Fruit fly (Drosophila melanogaster) whole organism, embryonic: ENCODE data around the gene Cad88C.

Experiments
- Abd-B ChIP-seq: fragments of 200-800 bp; sonication (Bioruptor generic); optimal IDR thresholded peaks from 2 replicates; lab custom pipeline; 2018; ENCODE audit warnings: missing biosample characterization, mild to moderate bottlenecking, missing genetic modification characterization, moderate library complexity
- Atf3 ChIP-seq: fragments of 200-800 bp; sonication (Bioruptor generic); optimal IDR thresholded peaks from 3 replicates; lab custom pipeline; 2016; ENCODE audit warnings: missing biosample characterization, missing genetic modification characterization
- B-H2 ChIP-seq: fragments of 200-800 bp; sonication (Bioruptor generic); optimal IDR thresholded peaks from 2 replicates; lab custom pipeline; 2018; ENCODE audit warnings: missing biosample characterization, mild to moderate bottlenecking, missing genetic modification characterization
- CG11696 ChIP-seq: fragments of 200-800 bp; sonication (Bioruptor generic); IDR thresholded peaks from 2 replicates; pipeline ENCODE4 v1.3.6; 2022; ENCODE audit warnings: missing biosample characterization, missing genetic modification characterization
- CG12299 ChIP-seq: fragments of 200-800 bp; sonication (Bioruptor generic); optimal IDR thresholded peaks from 2 replicates; lab custom pipeline; 2018; ENCODE audit warnings: missing biosample characterization, mild to moderate bottlenecking, missing genetic modification characterization
- CG15011 ChIP-seq: fragments of 200-800 bp; sonication (Bioruptor generic); optimal IDR thresholded peaks from 3 replicates; lab custom pipeline; 2018; ENCODE audit warnings: missing biosample characterization, mild to moderate bottlenecking, missing genetic modification characterization
- CG15601 ChIP-seq: fragments of 200-800 bp; sonication (Bioruptor generic); optimal IDR thresholded peaks from 3 replicates; lab custom pipeline; 2019; ENCODE audit warnings: missing biosample characterization, mild to moderate bottlenecking, missing genetic modification characterization, moderate library complexity
- CG1602 ChIP-seq: fragments of 200-800 bp; sonication (Bioruptor generic); optimal IDR thresholded peaks from 3 replicates; lab custom pipeline; 2016; ENCODE audit warnings: missing biosample characterization, missing genetic modification characterization
- CG16813 ChIP-seq: fragments of 200-800 bp; sonication (Bioruptor generic); IDR thresholded peaks from 3 replicates; pipeline ENCODE4 v1.3.6; 2022; ENCODE audit warnings: missing biosample characterization, missing genetic modification characterization; ENCODE audit not compliant: partially characterized antibody
- CG18476 ChIP-seq: fragments of 200-800 bp; sonication (Bioruptor generic); optimal IDR thresholded peaks from 2 replicates; lab custom pipeline; 2016; ENCODE audit warnings: missing biosample characterization, mild to moderate bottlenecking, missing genetic modification characterization
- CG2116 ChIP-seq: fragments of 200-800 bp; sonication (Bioruptor generic); optimal IDR thresholded peaks from 3 replicates; lab custom pipeline; 2018; ENCODE audit warnings: missing biosample characterization, mild to moderate bottlenecking, missing genetic modification characterization
- CG31224 ChIP-seq: fragments of 200-800 bp; sonication (Bioruptor generic); IDR thresholded peaks from 2 replicates; pipeline ENCODE4 v1.3.6; 2022; ENCODE audit warnings: missing biosample characterization, missing genetic modification characterization
- CG33213 ChIP-seq: fragments of 200-800 bp; sonication (Bioruptor generic); optimal IDR thresholded peaks from 3 replicates; lab custom pipeline; 2016; ENCODE audit warnings: missing biosample characterization, missing genetic modification characterization
- CG33557 ChIP-seq: fragments of 200-800 bp; sonication (Bioruptor generic); optimal IDR thresholded peaks from 2 replicates; lab custom pipeline; 2019; ENCODE audit warnings: missing biosample characterization, mild to moderate bottlenecking, missing genetic modification characterization, moderate library complexity
- CG4707 ChIP-seq: fragments of 200-800 bp; sonication (Bioruptor generic); optimal IDR thresholded peaks from 2 replicates; lab custom pipeline; 2018; ENCODE audit warnings: missing biosample characterization, mild to moderate bottlenecking, missing genetic modification characterization, moderate library complexity
- CG6813 ChIP-seq: fragments of 200-800 bp; sonication (Bioruptor generic); optimal IDR thresholded peaks from 2 replicates; lab custom pipeline; 2017; ENCODE audit warnings: missing biosample characterization, missing genetic modification characterization, mild to moderate bottlenecking, moderate library complexity, missing genetic modification reagents
- CG7357 ChIP-seq: fragments of 200-800 bp; sonication (Bioruptor generic); IDR thresholded peaks from 3 replicates; pipeline ENCODE4 v1.3.6; 2022; ENCODE audit warnings: missing biosample characterization, missing genetic modification characterization
- CG7928 ChIP-seq: fragments of 200-800 bp; sonication (Bioruptor generic); optimal IDR thresholded peaks from 2 replicates; lab custom pipeline; 2017; ENCODE audit warnings: missing biosample characterization, mild to moderate bottlenecking, missing genetic modification characterization
- CG8089 ChIP-seq: fragments of 200-800 bp; sonication (Bioruptor generic); optimal IDR thresholded peaks from 3 replicates; lab custom pipeline; 2016; ENCODE audit warnings: missing biosample characterization, missing genetic modification characterization
- Chrac-16 ChIP-seq: fragments of 200-800 bp; sonication (Bioruptor generic); optimal IDR thresholded peaks from 3 replicates; lab custom pipeline; 2016; ENCODE audit warnings: missing biosample characterization, missing genetic modification characterization
- D ChIP-seq, 2 experiments: fragments of 200-800 bp in 1 of 2; fragments of >200 bp in 1 of 2; sonication (Bioruptor generic) in 1 of 2; optimal IDR thresholded peaks; 2 replicates in 1 of 2; 3 replicates in 1 of 2; lab custom pipeline; 2017; ENCODE audit warnings: mild to moderate bottlenecking in 1 of 2, missing biosample characterization in 1 of 2, missing genetic modification characterization in 1 of 2, missing genetic modification reagents in 1 of 2
- Hmr ChIP-seq: fragments of 200-800 bp; sonication (Bioruptor generic); optimal IDR thresholded peaks from 3 replicates; lab custom pipeline; 2017; ENCODE audit warnings: mild to moderate bottlenecking, missing biosample characterization, missing genetic modification reagents, missing genetic modification characterization
- Hsf ChIP-seq: fragments of 200-800 bp; sonication (Bioruptor generic); optimal IDR thresholded peaks from 3 replicates; lab custom pipeline; 2016; ENCODE audit warnings: missing biosample characterization, missing genetic modification characterization
- Jarid2 ChIP-seq: fragments of 200-800 bp; sonication (Bioruptor generic); optimal IDR thresholded peaks from 3 replicates; lab custom pipeline; 2017; ENCODE audit warnings: mild to moderate bottlenecking, missing biosample characterization, missing genetic modification reagents, missing genetic modification characterization
- MTF-1 ChIP-seq: fragments of 200-800 bp; sonication (Bioruptor generic); optimal IDR thresholded peaks from 2 replicates; lab custom pipeline; 2018; ENCODE audit warnings: missing biosample characterization, mild to moderate bottlenecking, missing genetic modification characterization, borderline replicate concordance
- NfI ChIP-seq: fragments of 200-800 bp; sonication (Bioruptor generic); optimal IDR thresholded peaks from 3 replicates; lab custom pipeline; 2018; ENCODE audit warnings: missing biosample characterization, mild to moderate bottlenecking, missing genetic modification characterization, moderate library complexity
- Opbp ChIP-seq: fragments of 200-800 bp; sonication (Bioruptor generic); IDR thresholded peaks from 3 replicates; pipeline ENCODE4 v1.3.6; 2022; ENCODE audit warnings: missing biosample characterization, missing genetic modification characterization; ENCODE audit not compliant: partially characterized antibody
- Side ChIP-seq: fragments of 200-800 bp; sonication (Bioruptor generic); optimal IDR thresholded peaks from 2 replicates; lab custom pipeline; 2016; ENCODE audit warnings: missing biosample characterization, missing genetic modification characterization
- Xrp1 ChIP-seq: fragments of 200-800 bp; sonication (Bioruptor generic); IDR thresholded peaks from 2 replicates; pipeline ENCODE4 v1.3.6; 2022; ENCODE audit warnings: missing biosample characterization, missing genetic modification characterization
- ab ChIP-seq: fragments of 200-800 bp; sonication (Bioruptor generic); optimal IDR thresholded peaks from 2 replicates; lab custom pipeline; 2016; ENCODE audit warnings: missing biosample characterization, missing genetic modification characterization
- emc ChIP-seq: fragments of 200-800 bp; sonication (Bioruptor generic); optimal IDR thresholded peaks from 2 replicates; lab custom pipeline; 2016; ENCODE audit warnings: missing biosample characterization, missing genetic modification characterization
- fd3F ChIP-seq: fragments of 200-800 bp; sonication (Bioruptor generic); optimal IDR thresholded peaks from 2 replicates; lab custom pipeline; 2018; ENCODE audit warnings: missing biosample characterization, mild to moderate bottlenecking, missing genetic modification characterization, moderate library complexity
- fu2 ChIP-seq: fragments of 200-800 bp; sonication (Bioruptor generic); optimal IDR thresholded peaks from 2 replicates; lab custom pipeline; 2016; ENCODE audit warnings: missing biosample characterization, missing genetic modification characterization
- grau ChIP-seq: fragments of 200-800 bp; optimal IDR thresholded peaks from 3 replicates; lab custom pipeline; 2019; ENCODE audit warnings: missing biosample characterization, mild to moderate bottlenecking, missing genetic modification characterization, moderate library complexity
- gt ChIP-seq: fragments of 200-800 bp; sonication (Bioruptor generic); IDR thresholded peaks from 2 replicates; pipeline ENCODE4 v1.3.6; 2022; ENCODE audit warnings: missing biosample characterization, missing genetic modification characterization
- hth ChIP-seq: fragments of >200 bp; optimal IDR thresholded peaks from 2 replicates; lab custom pipeline; 2017; ENCODE audit warnings: inconsistent platforms
- insv ChIP-seq, 2 experiments: fragments of 200-800 bp; sonication (Bioruptor generic); optimal IDR thresholded peaks; 3 replicates each; lab custom pipeline; 2016 to 2018; ENCODE audit warnings: missing biosample characterization in 2 of 2, missing genetic modification characterization in 2 of 2
- lola ChIP-seq, 3 experiments: fragments of >200 bp in 2 of 3; fragments of 200-800 bp in 1 of 3; sonication (Bioruptor generic) in 1 of 3; optimal IDR thresholded peaks; 2 replicates each; lab custom pipeline; 2017 to 2019; ENCODE audit warnings: missing biosample characterization in 3 of 3, missing genetic modification characterization in 3 of 3, mild to moderate bottlenecking in 1 of 3, moderate library complexity in 1 of 3
- pho ChIP-seq: fragments of 200-800 bp; sonication (Bioruptor generic); optimal IDR thresholded peaks from 2 replicates; lab custom pipeline; 2016; ENCODE audit warnings: missing biosample characterization, missing genetic modification characterization
- phol ChIP-seq: fragments of 200-800 bp; sonication (Bioruptor generic); optimal IDR thresholded peaks from 3 replicates; lab custom pipeline; 2018; ENCODE audit warnings: missing biosample characterization, mild to moderate bottlenecking, missing genetic modification characterization, moderate library complexity
- schlank ChIP-seq: fragments of 200-800 bp; sonication (Bioruptor generic); optimal IDR thresholded peaks from 2 replicates; lab custom pipeline; 2018; ENCODE audit warnings: missing biosample characterization, mild to moderate bottlenecking, missing genetic modification characterization
- sens-2 ChIP-seq: fragments of 200-800 bp; sonication (Bioruptor generic); IDR thresholded peaks from 2 replicates; pipeline ENCODE4 v1.3.6; 2022; ENCODE audit warnings: missing biosample characterization, missing genetic modification characterization
- seq ChIP-seq: fragments of 200-800 bp; sonication (Bioruptor generic); IDR thresholded peaks from 2 replicates; pipeline ENCODE4 v1.3.6; 2022; ENCODE audit warnings: missing biosample characterization, missing genetic modification characterization
- shn ChIP-seq: fragments of 200-800 bp; sonication (Bioruptor generic); optimal IDR thresholded peaks from 3 replicates; lab custom pipeline; 2016; ENCODE audit warnings: missing biosample characterization, missing genetic modification characterization
- stc ChIP-seq: fragments of 200-800 bp; sonication (Bioruptor generic); IDR thresholded peaks from 2 replicates; pipeline ENCODE4 v1.3.6; 2022; ENCODE audit warnings: missing biosample characterization, missing genetic modification characterization
- tap ChIP-seq: fragments of 200-800 bp; optimal IDR thresholded peaks from 3 replicates; lab custom pipeline; 2019; ENCODE audit warnings: missing biosample characterization, mild to moderate bottlenecking, missing genetic modification characterization, moderate library complexity
- tna ChIP-seq: fragments of 200-800 bp; sonication (Bioruptor generic); IDR thresholded peaks from 2 replicates; pipeline ENCODE4 v1.3.6; 2022; ENCODE audit warnings: missing biosample characterization, missing genetic modification characterization; ENCODE audit not compliant: partially characterized antibody
- wor ChIP-seq: fragments of 200-800 bp; sonication (Bioruptor generic); IDR thresholded peaks from 2 replicates; pipeline ENCODE4 v1.3.6; 2022; ENCODE audit warnings: missing biosample characterization, missing genetic modification characterization

Gene Cad88C

DNA sequence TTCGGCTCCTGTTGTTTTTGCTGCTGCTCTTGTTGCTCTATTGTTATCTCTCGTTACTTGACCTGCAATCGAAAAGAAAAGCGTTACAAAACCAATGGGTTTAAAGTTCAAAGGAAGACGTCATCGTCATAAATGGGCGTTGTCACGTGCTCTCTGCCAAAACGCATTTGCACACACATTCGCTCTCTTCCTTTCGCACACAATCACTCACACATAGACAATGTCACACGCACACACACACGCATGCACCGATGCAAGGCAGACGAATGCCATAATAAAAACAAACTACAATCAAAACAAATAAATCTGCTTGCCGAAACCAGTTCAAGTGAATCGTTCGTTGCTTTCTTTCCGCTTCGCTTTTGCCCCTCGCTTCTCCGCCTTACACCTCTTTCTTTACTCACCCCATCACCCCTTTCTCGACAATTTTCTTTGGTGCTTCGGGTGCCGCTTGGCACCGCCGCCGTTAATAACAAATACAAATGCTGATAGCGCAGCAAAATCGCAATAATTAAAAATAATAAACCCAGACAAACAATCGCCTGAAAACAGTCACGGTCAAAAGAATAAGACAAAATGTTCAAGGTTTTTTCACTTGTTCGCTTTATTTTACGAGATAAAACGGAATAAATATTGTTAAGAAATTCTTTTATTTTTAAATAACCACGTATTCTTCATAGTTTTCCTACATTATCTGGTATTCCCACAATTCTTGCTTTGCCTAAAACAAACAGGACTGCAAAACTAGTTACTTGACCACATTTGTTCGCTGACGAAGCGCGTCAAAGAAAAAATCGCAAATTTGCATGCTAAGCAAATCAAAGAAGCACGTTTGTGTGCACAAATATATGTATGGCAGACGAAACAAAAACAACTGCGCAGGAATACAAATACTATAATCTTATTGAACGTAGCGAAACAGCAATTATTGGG lies 19.3 kb downstream of the Cad88C start (continued):
- no peak for TF ChIP-seq NfI
- no peak for TF ChIP-seq pho (GFP tag; lab: Kevin White, UChicago)
- TF ChIP-seq MTF-1 (GFP tag; lab: Kevin White, UChicago): no peak
- no peak for TF ChIP-seq seq (GFP tag; lab: Robert Waterston, UW)
- no peak for TF ChIP-seq CG12299 (tag; lab: Kevin White, UChicago)
- TF ChIP-seq shn (GFP tag; lab: Kevin White, UChicago): no peak
- TF ChIP-seq insv (GFP tag; optimal IDR thresholded peaks at IDR 0.05; lab: Kevin White, UChicago): no peak
- TF ChIP-seq CG33213 (GFP tag; lab: Kevin White, UChicago): no peak
- no peak for TF ChIP-seq Opbp (GFP tag; lab: Robert Waterston, UW)
- TF ChIP-seq tna (GFP tag; lab: Robert Waterston, UW): no peak
- TF ChIP-seq hth (lab: Kevin White, UChicago): no peak
- no peak for TF ChIP-seq CG6813 (GFP tag; lab: Kevin White, UChicago)
- TF ChIP-seq schlank: no peak
- no peak for TF ChIP-seq CG8089
- TF ChIP-seq Chrac-16 (GFP tag; lab: Kevin White, UChicago): no peak
- TF ChIP-seq CG31224: no peak
- no peak for TF ChIP-seq gt (GFP tag; lab: Robert Waterston, UW)
- no peak for TF ChIP-seq CG16813
- no peak for TF ChIP-seq grau (tag; lab: Kevin White, UChicago)
- no peak for TF ChIP-seq tap (tag; lab: Kevin White, UChicago)
- no peak for TF ChIP-seq Xrp1 (GFP tag; lab: Robert Waterston, UW)
- no peak for TF ChIP-seq lola (GFP tag; optimal IDR thresholded peaks at IDR 0.05; lab: Kevin White, UChicago)
- TF ChIP-seq D (optimal IDR thresholded peaks at IDR 0.05; lab: Kevin White, UChicago): no peak
- TF ChIP-seq D (GFP tag; optimal IDR thresholded peaks at IDR 0.05; lab: Kevin White, UChicago): no peak
- TF ChIP-seq CG1602 (GFP tag; lab: Kevin White, UChicago): no peak
- TF ChIP-seq wor (GFP tag; lab: Robert Waterston, UW): no peak
- TF ChIP-seq Atf3 (GFP tag; lab: Kevin White, UChicago): no peak
- no peak for TF ChIP-seq CG33557
- no peak for TF ChIP-seq fd3F (GFP tag; lab: Kevin White, UChicago)
- peak; percentile 34 for TF ChIP-seq phol (tag; lab: Kevin White, UChicago)
- no peak for TF ChIP-seq Abd-B (GFP tag; lab: Kevin White, UChicago)
- TF ChIP-seq CG18476 (GFP tag; lab: Kevin White, UChicago): peak; percentile 12
- no peak for TF ChIP-seq CG7928
- TF ChIP-seq Side (GFP tag; lab: Kevin White, UChicago): no peak
- TF ChIP-seq stc (GFP tag; lab: Robert Waterston, UW): no peak
- TF ChIP-seq CG2116 (GFP tag; lab: Kevin White, UChicago): peak; percentile 3
- TF ChIP-seq Jarid2: no peak
- TF ChIP-seq Hsf: peak; percentile 15
- no peak for TF ChIP-seq Hmr (GFP tag; lab: Kevin White, UChicago)
- TF ChIP-seq ab (GFP tag; lab: Kevin White, UChicago): no peak
- TF ChIP-seq CG11696 (GFP tag; lab: Robert Waterston, UW): peak; percentile 71; the same call in 1 of the 2 replicates
- TF ChIP-seq CG4707 (GFP tag; lab: Kevin White, UChicago): no peak
- TF ChIP-seq CG7357 (GFP tag; lab: Robert Waterston, UW): no peak
- no peak for TF ChIP-seq fu2 (GFP tag; lab: Kevin White, UChicago)
- no peak for TF ChIP-seq sens-2 (GFP tag; lab: Robert Waterston, UW)
- no peak for TF ChIP-seq emc (GFP tag; lab: Kevin White, UChicago)
- TF ChIP-seq B-H2 (GFP tag; lab: Kevin White, UChicago): no peak
- TF ChIP-seq CG15601 (tag; lab: Kevin White, UChicago): no peak
- no peak for TF ChIP-seq CG15011 (GFP tag; lab: Kevin White, UChicago)
